Worm (Caenorhabditis elegans) whole organism, midembryonic: ENCODE measurements around the gene glo-1.

Experiments used
- T22C8.4 ChIP-seq: fragments of 200-800 bp; sonication (Bioruptor generic); IDR thresholded peaks from 2 replicates; pipeline ENCODE4 v1.3.6; 2022; ENCODE audit warnings: missing genetic modification characterization, missing compliant biosample characterization
- cog-1 ChIP-seq: sonication (generic microtip); optimal IDR thresholded peaks from 2 replicates; lab custom pipeline; 2016; ENCODE audit warnings: missing genetic modification characterization, missing compliant biosample characterization
- flt-1 ChIP-seq: fragments of 200-800 bp; sonication (Bioruptor generic); IDR thresholded peaks from 2 replicates; pipeline ENCODE4 v1.3.6; 2022; ENCODE audit warnings: missing genetic modification characterization, missing compliant biosample characterization
- klf-2 ChIP-seq: fragments of 200-800 bp; sonication (Bioruptor generic); conservative IDR thresholded peaks from 2 replicates; pipeline ENCODE4 v1.3.6; 2022; ENCODE audit warnings: missing genetic modification reagents, missing genetic modification characterization, missing compliant biosample characterization
- med-1 ChIP-seq: sonication (generic microtip); optimal IDR thresholded peaks from 2 replicates; lab custom pipeline; 2017; ENCODE audit warnings: missing genetic modification characterization, mild to moderate bottlenecking, missing compliant biosample characterization, antibody characterized with exemption, missing genetic modification reagents; ENCODE audit not compliant: insufficient read depth
- ref-1 ChIP-seq: fragments of 200-800 bp; sonication (Bioruptor generic); conservative IDR thresholded peaks from 2 replicates; pipeline ENCODE4 v1.3.6; 2022; ENCODE audit warnings: missing genetic modification reagents, missing genetic modification characterization, missing compliant biosample characterization
- ztf-23 ChIP-seq: fragments of 200-800 bp; sonication (Bioruptor generic); IDR thresholded peaks from 2 replicates; pipeline ENCODE4 v1.3.6; 2022; ENCODE audit warnings: missing genetic modification reagents, missing genetic modification characterization, missing compliant biosample characterization
- ztf-29 ChIP-seq: fragments of 200-800 bp; sonication (Bioruptor generic); IDR thresholded peaks from 2 replicates; pipeline ENCODE4 v1.3.6; 2022; ENCODE audit warnings: missing genetic modification reagents, missing genetic modification characterization, missing compliant biosample characterization

DNA sequence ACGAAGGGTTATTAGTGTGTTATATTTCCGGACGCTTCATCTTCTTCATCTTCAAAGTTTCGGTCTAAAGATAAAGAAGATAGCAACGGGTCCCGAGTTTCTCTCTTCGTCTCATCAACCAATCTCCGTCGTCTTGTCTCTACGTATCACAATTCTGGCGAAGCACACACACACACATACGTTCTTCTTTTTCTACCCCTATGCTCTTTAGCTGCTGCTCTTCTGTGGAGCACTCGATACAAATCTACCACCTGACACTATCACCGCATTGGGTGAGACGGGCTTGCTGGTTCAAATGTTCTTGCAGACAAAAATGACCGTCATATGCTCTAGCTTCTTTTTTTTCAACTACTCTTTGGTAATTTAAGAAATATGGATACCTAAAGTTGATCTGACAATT, 49.6 kb downstream of the glo-1 start:
- TF ChIP-seq ref-1 (GFP tag; lab: Robert Waterston, UW) = no peak
- no peak for TF ChIP-seq ztf-23
- TF ChIP-seq klf-2 (GFP tag; lab: Robert Waterston, UW) = no peak
- no peak for TF ChIP-seq cog-1 (tag; lab: Kevin White, UChicago)
- TF ChIP-seq ztf-29 (GFP tag; lab: Robert Waterston, UW) = no peak
- no peak for TF ChIP-seq flt-1 (GFP tag; lab: Robert Waterston, UW)
- TF ChIP-seq med-1 (GFP tag; lab: Kevin White, UChicago) = no peak
- TF ChIP-seq T22C8.4 (GFP tag; lab: Robert Waterston, UW) = no peak
